Worm (Caenorhabditis elegans): ENCODE results near the gene R10E4.11.

- TF ChIP-seq ets-4 (tag; optimal IDR thresholded peaks at IDR 0.05) (no peak), fkh-6 (tag; optimal IDR thresholded peaks at IDR 0.05) (no peak)
Observed at ce11 chrIII:4323120-4323519, 22.3 kb upstream of the R10E4.11 start.
